Worm (Caenorhabditis elegans) whole organism, mixed stage, embryonic: ENCODE data around the gene cdh-3.

Experiments used
- nhr-28 ChIP-seq: fragments of 150-350 bp; optimal IDR thresholded peaks from 2 replicates; lab custom pipeline; 2014; ENCODE audit warnings: missing biosample characterization, missing genetic modification characterization
- pha-4 ChIP-seq: fragments of 150-350 bp; optimal IDR thresholded peaks from 2 replicates; lab custom pipeline; 2018; ENCODE audit warnings: missing biosample characterization, missing genetic modification reagents, missing genetic modification characterization
- snpc-4 ChIP-seq: fragments of 150-350 bp; optimal IDR thresholded peaks from 2 replicates; lab custom pipeline; 2014; ENCODE audit warnings: missing biosample characterization, missing genetic modification characterization
- unc-62 ChIP-seq: fragments of 150-350 bp; optimal IDR thresholded peaks from 2 replicates; lab custom pipeline; 2014; ENCODE audit warnings: missing biosample characterization, missing genetic modification reagents, missing genetic modification characterization

DNA sequence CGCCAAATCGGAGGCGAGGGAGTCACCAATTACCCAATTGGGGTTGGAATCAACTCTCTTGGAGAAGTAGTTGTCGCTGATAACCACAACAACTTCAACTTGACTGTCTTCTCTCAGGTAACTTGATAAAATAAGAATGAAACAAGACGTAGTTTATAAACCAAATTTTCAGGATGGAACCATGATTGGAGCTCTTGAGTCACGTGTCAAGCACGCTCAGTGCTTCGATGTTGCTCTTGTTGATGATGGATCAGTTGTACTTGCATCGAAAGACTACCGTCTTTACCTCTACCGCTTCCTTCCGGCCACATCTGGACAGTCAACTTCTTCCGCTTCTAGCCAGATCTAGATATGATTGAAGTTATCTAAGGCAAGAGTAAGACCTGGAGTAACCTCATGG, 18.2 kb downstream of the cdh-3 start:
- TF ChIP-seq snpc-4, result no peak
- no peak for TF ChIP-seq pha-4
- TF ChIP-seq unc-62, result no peak
- TF ChIP-seq nhr-28, result no peak
